Fruit fly (Drosophila melanogaster) whole organism, pupa: Measurements from ENCODE around the gene CG5854.

ENCODE experiments used
- CG12605 ChIP-seq: fragments of 200-800 bp; sonication (Bioruptor generic); IDR thresholded peaks from 2 replicates; pipeline ENCODE4 v1.3.6; 2022; ENCODE audit warnings: missing biosample characterization, missing genetic modification characterization
- CG15710 ChIP-seq: fragments of 200-800 bp; sonication (Bioruptor generic); optimal IDR thresholded peaks from 2 replicates; lab custom pipeline; 2018; ENCODE audit warnings: missing biosample characterization, mild to moderate bottlenecking, missing genetic modification characterization, moderate library complexity
- CG17806 ChIP-seq: fragments of 200-800 bp; sonication (Bioruptor generic); optimal IDR thresholded peaks from 2 replicates; lab custom pipeline; 2018; ENCODE audit warnings: missing biosample characterization, mild to moderate bottlenecking, missing genetic modification characterization, moderate library complexity
- CG34367 ChIP-seq: fragments of 200-800 bp; sonication (Bioruptor generic); optimal IDR thresholded peaks from 2 replicates; lab custom pipeline; 2018; ENCODE audit warnings: missing biosample characterization, mild to moderate bottlenecking, missing genetic modification characterization
- CG4496 ChIP-seq: fragments of 200-800 bp; sonication (Bioruptor generic); IDR thresholded peaks from 3 replicates; pipeline ENCODE4 v1.3.6; 2022; ENCODE audit warnings: missing biosample characterization, missing genetic modification characterization
- CG8159 ChIP-seq: fragments of 200-800 bp; sonication (Bioruptor generic); optimal IDR thresholded peaks from 3 replicates; lab custom pipeline; 2018; ENCODE audit warnings: missing biosample characterization, mild to moderate bottlenecking, missing genetic modification characterization, moderate library complexity
- D1 ChIP-seq: fragments of 200-800 bp; sonication (Bioruptor generic); optimal IDR thresholded peaks from 2 replicates; lab custom pipeline; 2018; ENCODE audit warnings: missing biosample characterization, mild to moderate bottlenecking, missing genetic modification characterization, moderate library complexity
- EcR ChIP-seq: fragments of 200-800 bp; sonication (Bioruptor generic); optimal IDR thresholded peaks from 3 replicates; lab custom pipeline; 2019; ENCODE audit warnings: missing biosample characterization, missing genetic modification characterization, mild to moderate bottlenecking, moderate library complexity, missing genetic modification reagents
- Snoo ChIP-seq: fragments of 200-800 bp; sonication (Bioruptor generic); optimal IDR thresholded peaks from 3 replicates; lab custom pipeline; 2017; ENCODE audit warnings: missing biosample characterization, mild to moderate bottlenecking, missing genetic modification characterization, inconsistent platforms
- fd96Ca ChIP-seq: fragments of 200-800 bp; sonication (Bioruptor generic); IDR thresholded peaks from 3 replicates; pipeline ENCODE4 v1.3.6; 2022; ENCODE audit warnings: missing biosample characterization, missing genetic modification characterization
- gl ChIP-seq: fragments of 200-800 bp; sonication (Bioruptor generic); optimal IDR thresholded peaks from 2 replicates; lab custom pipeline; 2018; ENCODE audit warnings: missing biosample characterization, mild to moderate bottlenecking, missing genetic modification characterization
- rn ChIP-seq: fragments of 200-800 bp; sonication (Bioruptor generic); IDR thresholded peaks from 2 replicates; pipeline ENCODE4 v1.3.6; 2022; ENCODE audit warnings: missing biosample characterization, missing genetic modification characterization

DNA sequence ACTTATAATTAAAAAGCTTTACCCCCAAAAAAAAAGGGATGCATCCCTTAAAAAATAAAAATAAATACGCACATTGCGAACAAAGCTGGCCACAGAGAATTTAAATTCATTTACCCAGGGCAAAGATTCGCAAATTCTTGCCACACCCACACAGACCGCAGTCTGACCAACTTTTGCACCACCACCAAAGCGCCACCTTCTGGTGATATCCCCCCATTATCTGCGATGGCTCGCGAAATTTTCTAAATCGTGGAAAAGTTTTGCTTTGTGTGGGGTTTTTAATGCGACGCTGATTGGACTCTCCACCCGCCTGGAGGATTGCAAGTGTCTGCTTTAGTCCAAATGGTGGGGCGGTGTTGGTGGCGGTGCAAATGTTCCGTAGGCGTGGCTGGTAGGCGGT lies 33.6 kb upstream of the CG5854 start:
- TF ChIP-seq gl (tag; lab: Kevin White, UChicago) (no peak), CG8159 (tag; lab: Kevin White, UChicago) (no peak), CG17806 (no peak), CG12605 (no peak), EcR (no peak), CG4496 (GFP tag; lab: Robert Waterston, UW) (no peak), fd96Ca (GFP tag; lab: Robert Waterston, UW) (no peak), D1 (tag; lab: Kevin White, UChicago) (no peak), CG34367 (tag; lab: Kevin White, UChicago) (no peak), CG15710 (tag; lab: Kevin White, UChicago) (no peak), Snoo (tag; lab: Kevin White, UChicago) (no peak), rn (no peak)
